Worm (Caenorhabditis elegans) whole organism, L4/young adult: ENCODE measurements around the gene ubc-21.

Experiments
- W03F9.2 ChIP-seq: fragments of 150-350 bp; optimal IDR thresholded peaks from 2 replicates; lab custom pipeline; 2014; ENCODE audit warnings: missing biosample characterization, missing genetic modification characterization
- dao-5 ChIP-seq: sonication (generic microtip); optimal IDR thresholded peaks from 2 replicates; lab custom pipeline; 2016; ENCODE audit warnings: missing genotype, missing genetic modification characterization, moderate library complexity, missing compliant biosample characterization
- him-1 ChIP-seq: sonication (generic microtip); optimal IDR thresholded peaks from 2 replicates; lab custom pipeline; 2016; ENCODE audit warnings: missing genotype, missing genetic modification reagents, missing genetic modification characterization, missing compliant biosample characterization

DNA sequence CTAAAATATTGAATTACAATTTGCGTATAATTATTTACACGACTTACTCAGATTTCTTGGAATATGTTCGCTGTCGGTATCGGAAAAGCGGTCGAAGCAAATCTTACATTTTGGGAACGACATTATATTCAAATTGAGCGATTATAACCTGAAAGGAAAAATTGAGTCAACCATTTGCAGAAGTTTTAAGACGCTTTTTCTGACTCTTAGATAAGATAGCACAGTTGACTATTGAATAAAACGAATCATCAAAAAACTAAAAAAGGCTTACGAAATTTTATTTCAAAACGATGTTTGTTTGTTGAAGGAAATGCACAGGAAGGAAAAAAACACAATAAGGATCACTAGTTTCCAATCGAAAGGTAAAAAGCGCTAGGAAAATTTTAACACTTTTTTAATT, 41.1 kb upstream of the ubc-21 start, which contains the start of gene rcs-1:
- TF ChIP-seq W03F9.2 (tag; lab: Kevin White, UChicago) (no peak), him-1 (tag; lab: Kevin White, UChicago) (no peak), dao-5 (tag; lab: Kevin White, UChicago) (no peak)
